Worm (Caenorhabditis elegans) whole organism, L4 larva: ENCODE measurements around the gene B0361.14.

Source experiments
- F26F4.8 ChIP-seq: fragments of 200-800 bp; sonication (Bioruptor generic); conservative IDR thresholded peaks from 2 replicates; pipeline ENCODE4 v1.3.6; 2022; ENCODE audit warnings: missing genetic modification characterization, missing compliant biosample characterization
- T26A8.4 ChIP-seq: fragments of 200-800 bp; sonication (Bioruptor generic); IDR thresholded peaks from 2 replicates; pipeline ENCODE4 v1.3.6; 2022; ENCODE audit warnings: missing genetic modification characterization, missing compliant biosample characterization
- Y48G9A.11 ChIP-seq: fragments of 200-800 bp; sonication (Bioruptor generic); IDR thresholded peaks from 2 replicates; pipeline ENCODE4 v1.3.6; 2022; ENCODE audit warnings: missing genetic modification reagents, missing genetic modification characterization, missing compliant biosample characterization
- aha-1 ChIP-seq: fragments of 150-350 bp; peaks from one replicate; lab custom pipeline; 2014; ENCODE audit warnings: missing biosample characterization, missing genetic modification characterization
- aly-2 ChIP-seq: sonication (generic microtip); optimal IDR thresholded peaks from 2 replicates; lab custom pipeline; 2018; ENCODE audit warnings: missing biosample characterization, missing genetic modification characterization
- daf-12 ChIP-seq: fragments of 150-350 bp; optimal IDR thresholded peaks from 2 replicates; lab custom pipeline; 2014; ENCODE audit warnings: missing biosample characterization, missing genetic modification reagents, missing genetic modification characterization
- dmd-6 ChIP-seq: fragments of 200-800 bp; sonication (Bioruptor generic); IDR thresholded peaks from 2 replicates; pipeline ENCODE4 v1.3.6; 2022; ENCODE audit warnings: missing genetic modification reagents, missing genetic modification characterization, missing compliant biosample characterization
- dmd-9 ChIP-seq: fragments of 200-800 bp; sonication (Bioruptor generic); IDR thresholded peaks from 2 replicates; pipeline ENCODE4 v1.3.6; 2022; ENCODE audit warnings: missing genetic modification reagents, missing genetic modification characterization, missing compliant biosample characterization
- dpl-1 ChIP-seq: fragments of 150-350 bp; optimal IDR thresholded peaks from 2 replicates; lab custom pipeline; 2014; ENCODE audit warnings: missing biosample characterization, missing genetic modification reagents, missing genetic modification characterization
- dve-1 ChIP-seq: sonication (generic microtip); optimal IDR thresholded peaks from 2 replicates; lab custom pipeline; 2017; ENCODE audit warnings: antibody characterized with exemption, mild to moderate bottlenecking, missing genetic modification characterization, missing compliant biosample characterization; ENCODE audit not compliant: insufficient read depth
- egl-27 ChIP-seq: sonication (generic microtip); optimal IDR thresholded peaks from 3 replicates; lab custom pipeline; 2017; ENCODE audit warnings: missing biosample characterization, missing genetic modification reagents, missing genetic modification characterization
- fos-1 ChIP-seq: fragments of 150-350 bp; optimal IDR thresholded peaks from 2 replicates; lab custom pipeline; 2014; ENCODE audit warnings: missing biosample characterization, missing genetic modification characterization
- hlh-11 ChIP-seq: fragments of 200-800 bp; sonication (Bioruptor generic); optimal IDR thresholded peaks from 2 replicates; lab custom pipeline; 2018; ENCODE audit warnings: mild to moderate bottlenecking, missing genetic modification characterization, missing compliant biosample characterization
- hlh-30 ChIP-seq: sonication (generic microtip); optimal IDR thresholded peaks from 2 replicates; lab custom pipeline; 2017; ENCODE audit warnings: antibody characterized with exemption, mild to moderate bottlenecking, missing genetic modification characterization, missing compliant biosample characterization; ENCODE audit not compliant: insufficient read depth
- hmg-1.1 ChIP-seq: fragments of 200-800 bp; sonication (Bioruptor generic); IDR thresholded peaks from 2 replicates; pipeline ENCODE4 v1.3.6; 2022; ENCODE audit warnings: missing genetic modification reagents, missing genetic modification characterization, missing compliant biosample characterization
- jun-1 ChIP-seq: fragments of 150-350 bp; optimal IDR thresholded peaks from 2 replicates; lab custom pipeline; 2014; ENCODE audit warnings: missing biosample characterization, missing genetic modification reagents, missing genetic modification characterization
- lim-7 ChIP-seq: fragments of 200-800 bp; sonication (Bioruptor generic); IDR thresholded peaks from 2 replicates; pipeline ENCODE4 v1.3.6; 2022; ENCODE audit warnings: missing genetic modification characterization, missing compliant biosample characterization
- lin-1 ChIP-seq: fragments of 200-800 bp; sonication (Bioruptor generic); IDR thresholded peaks from 2 replicates; pipeline ENCODE4 v1.3.6; 2022; ENCODE audit warnings: missing genetic modification reagents, missing genetic modification characterization, missing compliant biosample characterization
- lin-13 ChIP-seq: fragments of 150-350 bp; optimal IDR thresholded peaks from 2 replicates; lab custom pipeline; 2014; ENCODE audit warnings: missing biosample characterization, missing genetic modification reagents, missing genetic modification characterization
- lin-39 ChIP-seq: fragments of 150-350 bp; optimal IDR thresholded peaks from 2 replicates; lab custom pipeline; 2014; ENCODE audit warnings: missing biosample characterization, missing genetic modification reagents, missing genetic modification characterization
- lsy-2 ChIP-seq, 2 experiments: fragments of 150-350 bp in 1 of 2; sonication (generic microtip) in 1 of 2; optimal IDR thresholded peaks; 2 replicates each; lab custom pipeline; 2014 to 2017; ENCODE audit warnings: missing biosample characterization in 2 of 2, missing genetic modification characterization in 2 of 2
- madf-9 ChIP-seq: fragments of 200-800 bp; sonication (Bioruptor generic); conservative IDR thresholded peaks from 2 replicates; pipeline ENCODE4 v1.3.6; 2022; ENCODE audit warnings: missing genetic modification reagents, missing genetic modification characterization, missing compliant biosample characterization
- mdl-1 ChIP-seq, 2 experiments: fragments of 150-350 bp in 1 of 2; sonication (generic microtip) in 1 of 2; optimal IDR thresholded peaks; 2 replicates each; lab custom pipeline; 2014 to 2017; ENCODE audit warnings: missing biosample characterization in 2 of 2, missing genetic modification characterization in 2 of 2
- mdt-29 ChIP-seq: fragments of 200-800 bp; sonication (Bioruptor generic); IDR thresholded peaks from 2 replicates; pipeline ENCODE4 v1.3.6; 2022; ENCODE audit warnings: missing genetic modification reagents, missing genetic modification characterization, missing compliant biosample characterization
- mep-1 ChIP-seq: fragments of 150-350 bp; sonication (generic microtip); optimal IDR thresholded peaks from 3 replicates; lab custom pipeline; 2014; ENCODE audit warnings: missing biosample characterization, missing genetic modification characterization
- mes-2 ChIP-seq: sonication (generic microtip); optimal IDR thresholded peaks from 2 replicates; lab custom pipeline; 2016; ENCODE audit warnings: missing genotype, mild to moderate bottlenecking, missing genetic modification characterization, missing compliant biosample characterization; ENCODE audit not compliant: poor library complexity, severe bottlenecking
- mxl-3 ChIP-seq: fragments of 200-800 bp; sonication (Bioruptor generic); optimal IDR thresholded peaks from 2 replicates; lab custom pipeline; 2018; ENCODE audit warnings: mild to moderate bottlenecking, missing genetic modification characterization, missing compliant biosample characterization
- nhr-11 ChIP-seq: fragments of 150-350 bp; optimal IDR thresholded peaks from 2 replicates; lab custom pipeline; 2014; ENCODE audit warnings: missing biosample characterization, missing genetic modification characterization
- nhr-111 ChIP-seq: fragments of 200-800 bp; sonication (Bioruptor generic); optimal IDR thresholded peaks from 2 replicates; lab custom pipeline; 2018; ENCODE audit warnings: mild to moderate bottlenecking, missing genetic modification characterization, missing compliant biosample characterization
- nhr-237 ChIP-seq: sonication (generic microtip); optimal IDR thresholded peaks from 2 replicates; lab custom pipeline; 2017; ENCODE audit warnings: missing biosample characterization, missing genetic modification characterization
- nhr-25 ChIP-seq: sonication (generic microtip); optimal IDR thresholded peaks from 2 replicates; lab custom pipeline; 2017; ENCODE audit warnings: missing genetic modification characterization, mild to moderate bottlenecking, missing compliant biosample characterization, antibody characterized with exemption, moderate library complexity, borderline replicate concordance; ENCODE audit not compliant: insufficient read depth
- nhr-28 ChIP-seq: fragments of 150-350 bp; optimal IDR thresholded peaks from 2 replicates; lab custom pipeline; 2014; ENCODE audit warnings: missing biosample characterization, missing genetic modification characterization
- nhr-41 ChIP-seq: fragments of 200-800 bp; sonication (Bioruptor generic); IDR thresholded peaks from 2 replicates; pipeline ENCODE4 v1.3.6; 2022; ENCODE audit warnings: missing genetic modification reagents, missing genetic modification characterization, missing compliant biosample characterization
- nhr-42 ChIP-seq: fragments of 200-800 bp; sonication (Bioruptor generic); IDR thresholded peaks from 2 replicates; pipeline ENCODE4 v1.3.6; 2022; ENCODE audit warnings: missing genetic modification characterization, missing compliant biosample characterization
- nhr-48 ChIP-seq: sonication (generic microtip); optimal IDR thresholded peaks from 2 replicates; lab custom pipeline; 2016; ENCODE audit warnings: mild to moderate bottlenecking, missing genetic modification characterization, missing compliant biosample characterization
- nhr-76 ChIP-seq: fragments of 150-350 bp; optimal IDR thresholded peaks from 2 replicates; lab custom pipeline; 2014; ENCODE audit warnings: missing biosample characterization, missing genetic modification characterization
- nhr-77 ChIP-seq: fragments of 150-350 bp; optimal IDR thresholded peaks from 2 replicates; lab custom pipeline; 2014; ENCODE audit warnings: missing biosample characterization, missing genetic modification characterization
- pqm-1 ChIP-seq: sonication (generic microtip); optimal IDR thresholded peaks from 2 replicates; lab custom pipeline; 2017; ENCODE audit warnings: missing biosample characterization, missing genetic modification characterization
- set-16 ChIP-seq: fragments of 200-800 bp; sonication (Bioruptor generic); IDR thresholded peaks from 2 replicates; pipeline ENCODE4 v1.3.6; 2022; ENCODE audit warnings: missing genetic modification reagents, missing genetic modification characterization, missing compliant biosample characterization
- snpc-1.2 ChIP-seq: fragments of 200-800 bp; sonication (Bioruptor generic); IDR thresholded peaks from 2 replicates; pipeline ENCODE4 v1.3.6; 2022; ENCODE audit warnings: missing genetic modification reagents, missing genetic modification characterization, missing compliant biosample characterization
- tra-1 ChIP-seq: fragments of 200-800 bp; sonication (Bioruptor generic); IDR thresholded peaks from 2 replicates; pipeline ENCODE4 v1.3.6; 2022; ENCODE audit warnings: missing genetic modification reagents, missing genetic modification characterization, missing compliant biosample characterization
- unc-39 ChIP-seq: sonication (generic microtip); optimal IDR thresholded peaks from 2 replicates; lab custom pipeline; 2017; ENCODE audit warnings: missing biosample characterization, missing genetic modification characterization
- vab-7 ChIP-seq: fragments of 200-800 bp; sonication (Bioruptor generic); IDR thresholded peaks from 2 replicates; pipeline ENCODE4 v1.3.6; 2022; ENCODE audit warnings: missing genetic modification reagents, missing genetic modification characterization, missing compliant biosample characterization
- zfp-3 ChIP-seq: fragments of 200-800 bp; sonication (Bioruptor generic); conservative IDR thresholded peaks from 2 replicates; pipeline ENCODE4 v1.3.6; 2022; ENCODE audit warnings: missing genetic modification reagents, missing genetic modification characterization, missing compliant biosample characterization

B0361.14 gene

DNA sequence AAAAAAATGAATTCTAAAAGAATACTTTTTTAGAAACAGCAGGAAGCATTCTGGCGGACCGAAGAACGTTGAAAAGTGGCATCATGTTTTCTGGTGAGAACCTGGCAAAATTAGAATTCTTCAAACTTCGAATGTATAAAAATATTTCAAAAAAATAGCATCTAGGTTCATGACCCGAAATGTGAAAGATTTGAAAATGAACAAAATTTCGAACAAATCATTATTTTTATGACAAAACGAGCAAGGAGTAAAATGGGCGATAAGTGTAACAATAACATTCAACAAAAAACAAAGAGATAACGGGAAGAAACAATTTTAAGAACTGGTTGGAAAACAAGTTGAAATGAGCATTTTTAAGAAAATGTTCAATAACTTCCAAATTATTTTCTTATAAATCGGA lies 24.0 kb downstream of the B0361.14 start, which contains the start of gene psd-1:
Gene psd-1 (minus strand): TSS at position 101 of the 400 bp plus-strand sequence.
- TF ChIP-seq nhr-48 (tag; lab: Kevin White, UChicago), result no peak
- TF ChIP-seq tra-1, result no peak
- TF ChIP-seq nhr-111 (GFP tag; lab: Kevin White, UChicago), result no peak

ce11 chrIII:7273718-7274117 lies 25.6 kb downstream of the B0361.14 start:
- peak; percentile 44 for TF ChIP-seq nhr-28 (tag; lab: Kevin White, UChicago)
- TF ChIP-seq mxl-3 (GFP tag; lab: Kevin White, UChicago), result peak; percentile 2
- peak; percentile 64 for TF ChIP-seq hlh-30 (tag; lab: Kevin White, UChicago)
- TF ChIP-seq vab-7 (GFP tag; lab: Robert Waterston, UW), result no peak
- TF ChIP-seq dmd-6, result 0 out of 2 replicates have a peak, but pooled peaks have one; percentile 35
- peak; percentile 28 for TF ChIP-seq hlh-11 (tag; lab: Kevin White, UChicago)
- TF ChIP-seq mdl-1 (tag; optimal IDR thresholded peaks at IDR 0.05; lab: Kevin White, UChicago), result peak in 1 of 2 experiments; percentile 63
- no peak for TF ChIP-seq T26A8.4 (GFP tag; lab: Robert Waterston, UW)
- TF ChIP-seq, all 104 proteins: peak for 6

- TF ChIP-seq fos-1 (tag; lab: Kevin White, UChicago) (no peak), lim-7 (GFP tag; lab: Robert Waterston, UW) (0 out of 2 replicates have a peak, but pooled peaks have one; percentile 16), dmd-9 (0 out of 2 replicates have a peak, but pooled peaks have one; percentile 17), mdl-1 (tag; optimal IDR thresholded peaks at IDR 0.05; lab: Kevin White, UChicago) (peak in 1 of 2 experiments; percentile 35), nhr-11 (tag; lab: Kevin White, UChicago) (peak; percentile 23), nhr-48 (tag; lab: Kevin White, UChicago) (peak; percentile 47), aha-1 (tag; lab: Kevin White, UChicago) (peak; percentile 77), mxl-3 (GFP tag; lab: Kevin White, UChicago) (peak; percentile 62), lsy-2 (tag; optimal IDR thresholded peaks at IDR 0.05; lab: Kevin White, UChicago) (peak in 1 of 2 experiments; percentile 37), F26F4.8 (GFP tag; lab: Robert Waterston, UW) (no peak), dve-1 (tag; lab: Kevin White, UChicago) (peak; percentile 72), aly-2 (no peak), set-16 (GFP tag; lab: Robert Waterston, UW) (no peak), nhr-42 (GFP tag; lab: Robert Waterston, UW) (no peak), pqm-1 (tag; lab: Kevin White, UChicago) (peak; percentile 70), nhr-41 (GFP tag; lab: Robert Waterston, UW) (no peak), mes-2 (peak; percentile 39), hlh-30 (tag; lab: Kevin White, UChicago) (peak; percentile 86), Y48G9A.11 (GFP tag; lab: Robert Waterston, UW) (no peak), dpl-1 (GFP tag; lab: Kevin White, UChicago) (peak; percentile 6), madf-9 (no peak), nhr-28 (tag; lab: Kevin White, UChicago) (peak; percentile 66), hlh-11 (tag; lab: Kevin White, UChicago) (peak; percentile 81), tra-1 (0 out of 2 replicates have a peak, but pooled peaks have one; percentile 42), nhr-77 (peak; percentile 7), lin-1 (peak; percentile 36; the same call in 1 of the 2 replicates), nhr-76 (tag; lab: Kevin White, UChicago) (peak; percentile 40), mep-1 (tag; lab: Kevin White, UChicago) (peak; percentile 9), daf-12 (tag; lab: Kevin White, UChicago) (no peak), nhr-237 (tag; lab: Kevin White, UChicago) (no peak), snpc-1.2 (no peak)
- TF ChIP-seq, all 104 proteins: peak for 20
Observed at ce11 chrIII:7272828-7273227, 26.5 kb downstream of the B0361.14 start.

- TF ChIP-seq jun-1 (no peak), dmd-6 (peak; percentile 66), mep-1 (tag; lab: Kevin White, UChicago) (peak; percentile 71), unc-39 (tag; lab: Kevin White, UChicago) (no peak), egl-27 (tag; lab: Kevin White, UChicago) (no peak), nhr-25 (peak; percentile 15), hlh-11 (tag; lab: Kevin White, UChicago) (peak; percentile 78), nhr-28 (tag; lab: Kevin White, UChicago) (peak; percentile 40), mxl-3 (GFP tag; lab: Kevin White, UChicago) (peak; percentile 34), hmg-1.1 (GFP tag; lab: Robert Waterston, UW) (peak; percentile 69), lin-39 (no peak), aha-1 (tag; lab: Kevin White, UChicago) (peak; percentile 43), lin-13 (GFP tag; lab: Kevin White, UChicago) (no peak), mdt-29 (peak; percentile 61; the same call in 1 of the 2 replicates), zfp-3 (GFP tag; lab: Robert Waterston, UW) (0 out of 2 replicates have a peak, but pooled peaks have one; percentile 37)
Observed at ce11 chrIII:7272088-7272487, 27.2 kb downstream of the B0361.14 start.
